Fruit fly (Drosophila melanogaster) whole organism, embryonic: ENCODE measurements around the gene Or7a.

Experiments
- Asciz ChIP-seq: fragments of 200-800 bp; sonication (Bioruptor generic); optimal IDR thresholded peaks from 2 replicates; lab custom pipeline; 2017; ENCODE audit warnings: missing biosample characterization, mild to moderate bottlenecking, missing genetic modification characterization, missing genetic modification reagents
- CG10274 ChIP-seq: fragments of 200-800 bp; sonication (Bioruptor generic); optimal IDR thresholded peaks from 3 replicates; lab custom pipeline; 2017; ENCODE audit warnings: missing biosample characterization, mild to moderate bottlenecking, missing genetic modification characterization
- CG10543 ChIP-seq: fragments of 200-800 bp; sonication (Bioruptor generic); optimal IDR thresholded peaks from 3 replicates; lab custom pipeline; 2017; ENCODE audit warnings: missing biosample characterization, mild to moderate bottlenecking, missing genetic modification characterization, moderate library complexity
- CG10959 ChIP-seq: fragments of 200-800 bp; sonication (Bioruptor generic); IDR thresholded peaks from 2 replicates; pipeline ENCODE4 v1.3.6; 2022; ENCODE audit warnings: missing biosample characterization, missing genetic modification characterization
- CG10979 ChIP-seq: fragments of 200-800 bp; sonication (Bioruptor generic); optimal IDR thresholded peaks from 2 replicates; lab custom pipeline; 2018; ENCODE audit warnings: missing biosample characterization, mild to moderate bottlenecking, missing genetic modification characterization, moderate library complexity
- CG11456 ChIP-seq: fragments of 200-800 bp; sonication (Bioruptor generic); IDR thresholded peaks from 3 replicates; pipeline ENCODE4 v1.3.6; 2022; ENCODE audit warnings: missing biosample characterization, missing genetic modification characterization
- CG12104 ChIP-seq: fragments of 200-800 bp; sonication (Bioruptor generic); optimal IDR thresholded peaks from 3 replicates; lab custom pipeline; 2016; ENCODE audit warnings: missing biosample characterization, missing genetic modification characterization
- CG13287 ChIP-seq: fragments of 200-800 bp; sonication (Bioruptor generic); IDR thresholded peaks from 2 replicates; pipeline ENCODE4 v1.3.6; 2022; ENCODE audit warnings: missing biosample characterization, missing genetic modification characterization; ENCODE audit not compliant: partially characterized antibody
- CG13296 ChIP-seq: fragments of 200-800 bp; sonication (Bioruptor generic); optimal IDR thresholded peaks from 3 replicates; lab custom pipeline; 2018; ENCODE audit warnings: missing biosample characterization, mild to moderate bottlenecking, missing genetic modification characterization
- CG13624 ChIP-seq: fragments of 200-800 bp; sonication (Bioruptor generic); optimal IDR thresholded peaks from 2 replicates; lab custom pipeline; 2016; ENCODE audit warnings: missing biosample characterization, missing genetic modification characterization
- CG13894 ChIP-seq: fragments of 200-800 bp; sonication (Bioruptor generic); optimal IDR thresholded peaks from 3 replicates; lab custom pipeline; 2018; ENCODE audit warnings: missing biosample characterization, mild to moderate bottlenecking, missing genetic modification characterization, moderate library complexity
- CG14441 ChIP-seq: fragments of 200-800 bp; sonication (Bioruptor generic); IDR thresholded peaks from 2 replicates; pipeline ENCODE4 v1.3.6; 2022; ENCODE audit warnings: missing biosample characterization, missing genetic modification characterization
- CG15479 ChIP-seq: fragments of 200-800 bp; sonication (Bioruptor generic); optimal IDR thresholded peaks from 3 replicates; lab custom pipeline; 2019; ENCODE audit warnings: missing biosample characterization, mild to moderate bottlenecking, missing genetic modification characterization, moderate library complexity
- CG16779 ChIP-seq: fragments of 200-800 bp; sonication (Bioruptor generic); IDR thresholded peaks from 2 replicates; pipeline ENCODE4 v1.3.6; 2022; ENCODE audit warnings: missing biosample characterization, missing genetic modification characterization
- CG16863 ChIP-seq: fragments of 200-800 bp; sonication (Bioruptor generic); optimal IDR thresholded peaks from 3 replicates; lab custom pipeline; 2016; ENCODE audit warnings: missing biosample characterization, missing genetic modification characterization
- CG17912 ChIP-seq: fragments of 200-800 bp; sonication (Bioruptor generic); optimal IDR thresholded peaks from 2 replicates; lab custom pipeline; 2018; ENCODE audit warnings: missing biosample characterization, mild to moderate bottlenecking, missing genetic modification characterization
- CG31388 ChIP-seq: fragments of 200-800 bp; sonication (Bioruptor generic); optimal IDR thresholded peaks from 2 replicates; lab custom pipeline; 2016; ENCODE audit warnings: missing biosample characterization, missing genetic modification characterization
- CHES-1-like ChIP-seq: fragments of 200-800 bp; sonication (Bioruptor generic); optimal IDR thresholded peaks from 2 replicates; lab custom pipeline; 2016; ENCODE audit warnings: missing biosample characterization, missing genetic modification characterization
- Dad ChIP-seq: fragments of 200-800 bp; sonication (Bioruptor generic); optimal IDR thresholded peaks from 3 replicates; lab custom pipeline; 2016; ENCODE audit warnings: missing biosample characterization, missing genetic modification characterization
- Deaf1 ChIP-seq: fragments of 200-800 bp; optimal IDR thresholded peaks from 3 replicates; lab custom pipeline; 2019; ENCODE audit warnings: missing biosample characterization, mild to moderate bottlenecking, missing genetic modification characterization, moderate library complexity
- Dfd ChIP-seq, 2 experiments: fragments of >200 bp; optimal IDR thresholded peaks; 2 replicates each; lab custom pipeline; 2017; ENCODE audit warnings: missing biosample characterization in 2 of 2, missing genetic modification characterization in 2 of 2
- Doc3 ChIP-seq: fragments of 200-800 bp; sonication (Bioruptor generic); IDR thresholded peaks from 3 replicates; pipeline ENCODE4 v1.3.6; 2022; ENCODE audit warnings: missing biosample characterization, missing genetic modification characterization; ENCODE audit not compliant: partially characterized antibody
- E2f1 ChIP-seq: fragments of 200-800 bp; sonication (Bioruptor generic); IDR thresholded peaks from 2 replicates; pipeline ENCODE4 v1.3.6; 2022; ENCODE audit warnings: missing biosample characterization, missing genetic modification characterization
- Fer1 ChIP-seq: fragments of 200-800 bp; sonication (Bioruptor generic); optimal IDR thresholded peaks from 2 replicates; lab custom pipeline; 2017; ENCODE audit warnings: missing biosample characterization, mild to moderate bottlenecking, missing genetic modification characterization
- Gsc ChIP-seq: fragments of 200-800 bp; sonication (Bioruptor generic); IDR thresholded peaks from 2 replicates; pipeline ENCODE4 v1.3.6; 2022; ENCODE audit warnings: missing biosample characterization, missing genetic modification characterization
- Hr39 ChIP-seq: fragments of >200 bp; optimal IDR thresholded peaks from 2 replicates; lab custom pipeline; 2017
- Hr78 ChIP-seq, 2 experiments: fragments of 200-800 bp in 1 of 2; fragments of >200 bp in 1 of 2; sonication (Bioruptor generic) in 1 of 2; optimal IDR thresholded peaks; 2 replicates each; lab custom pipeline; 2017 to 2019; ENCODE audit warnings: missing biosample characterization in 2 of 2, missing genetic modification characterization in 2 of 2, mild to moderate bottlenecking in 1 of 2, moderate library complexity in 1 of 2
- NFAT ChIP-seq: fragments of 200-800 bp; sonication (Bioruptor generic); IDR thresholded peaks from 2 replicates; pipeline ENCODE4 v1.3.6; 2022; ENCODE audit warnings: missing biosample characterization, missing genetic modification characterization
- Nf-YC ChIP-seq: fragments of 200-800 bp; optimal IDR thresholded peaks from 3 replicates; lab custom pipeline; 2019; ENCODE audit warnings: missing biosample characterization, mild to moderate bottlenecking, missing genetic modification characterization, moderate library complexity
- Opbp ChIP-seq: fragments of 200-800 bp; sonication (Bioruptor generic); IDR thresholded peaks from 3 replicates; pipeline ENCODE4 v1.3.6; 2022; ENCODE audit warnings: missing biosample characterization, missing genetic modification characterization; ENCODE audit not compliant: partially characterized antibody
- ap ChIP-seq: fragments of 200-800 bp; sonication (Bioruptor generic); IDR thresholded peaks from 2 replicates; pipeline ENCODE4 v1.3.6; 2022; ENCODE audit warnings: missing biosample characterization, missing genetic modification characterization
- az2 ChIP-seq: fragments of 200-800 bp; sonication (Bioruptor generic); optimal IDR thresholded peaks from 3 replicates; lab custom pipeline; 2016; ENCODE audit warnings: missing biosample characterization, missing genetic modification characterization
- cas ChIP-seq: fragments of 200-800 bp; sonication (Bioruptor generic); IDR thresholded peaks from 2 replicates; pipeline ENCODE4 v1.3.6; 2022; ENCODE audit warnings: missing biosample characterization, missing genetic modification characterization
- caup ChIP-seq: fragments of 200-800 bp; sonication (Bioruptor generic); optimal IDR thresholded peaks from 3 replicates; lab custom pipeline; 2017; ENCODE audit warnings: missing biosample characterization, mild to moderate bottlenecking, missing genetic modification characterization, moderate library complexity; ENCODE audit not compliant: severe bottlenecking
- chm ChIP-seq: fragments of 200-800 bp; sonication (Bioruptor generic); IDR thresholded peaks from 2 replicates; pipeline ENCODE4 v1.3.6; 2022; ENCODE audit warnings: missing biosample characterization, missing genetic modification characterization
- dpn ChIP-seq, 2 experiments: fragments of 200-800 bp; sonication (Bioruptor generic); optimal IDR thresholded peaks; 3 replicates each; lab custom pipeline; 2016; ENCODE audit warnings: missing biosample characterization in 2 of 2, missing genetic modification characterization in 2 of 2
- emc ChIP-seq: fragments of 200-800 bp; sonication (Bioruptor generic); optimal IDR thresholded peaks from 2 replicates; lab custom pipeline; 2016; ENCODE audit warnings: missing biosample characterization, missing genetic modification characterization
- h ChIP-seq: fragments of >200 bp; optimal IDR thresholded peaks from 2 replicates; lab custom pipeline; 2017
- hb ChIP-seq: fragments of 200-800 bp; sonication (Bioruptor generic); IDR thresholded peaks from 3 replicates; pipeline ENCODE4 v1.3.6; 2022; ENCODE audit warnings: missing biosample characterization, missing genetic modification characterization; ENCODE audit not compliant: partially characterized antibody
- her ChIP-seq: fragments of 200-800 bp; sonication (Bioruptor generic); optimal IDR thresholded peaks from 2 replicates; lab custom pipeline; 2016; ENCODE audit warnings: missing biosample characterization, missing genetic modification characterization
- insv ChIP-seq, 2 experiments: fragments of 200-800 bp; sonication (Bioruptor generic); optimal IDR thresholded peaks; 3 replicates each; lab custom pipeline; 2016 to 2018; ENCODE audit warnings: missing biosample characterization in 2 of 2, missing genetic modification characterization in 2 of 2
- lilli ChIP-seq: fragments of 200-800 bp; sonication (Bioruptor generic); optimal IDR thresholded peaks from 3 replicates; lab custom pipeline; 2016; ENCODE audit warnings: missing biosample characterization, missing genetic modification characterization
- onecut ChIP-seq: fragments of 200-800 bp; sonication (Bioruptor generic); IDR thresholded peaks from 2 replicates; pipeline ENCODE4 v1.3.6; 2022; ENCODE audit warnings: missing biosample characterization, missing genetic modification characterization
- pum ChIP-seq: fragments of 200-800 bp; sonication (Bioruptor generic); optimal IDR thresholded peaks from 2 replicates; lab custom pipeline; 2016; ENCODE audit warnings: missing biosample characterization, missing genetic modification characterization
- so ChIP-seq: fragments of 200-800 bp; sonication (Bioruptor generic); IDR thresholded peaks from 3 replicates; pipeline ENCODE4 v1.3.6; 2022; ENCODE audit warnings: missing biosample characterization, missing genetic modification characterization
- trem ChIP-seq: fragments of 200-800 bp; optimal IDR thresholded peaks from 3 replicates; lab custom pipeline; 2019; ENCODE audit warnings: missing biosample characterization, mild to moderate bottlenecking, missing genetic modification characterization, moderate library complexity
- unc-4 ChIP-seq: fragments of 200-800 bp; sonication (Bioruptor generic); IDR thresholded peaks from 2 replicates; pipeline ENCODE4 v1.3.6; 2022; ENCODE audit warnings: missing biosample characterization, missing genetic modification characterization; ENCODE audit not compliant: partially characterized antibody
- vnd ChIP-seq: fragments of 200-800 bp; sonication (Bioruptor generic); IDR thresholded peaks from 3 replicates; pipeline ENCODE4 v1.3.6; 2022; ENCODE audit warnings: missing biosample characterization, missing genetic modification characterization; ENCODE audit not compliant: partially characterized antibody
- vvl ChIP-seq: fragments of 200-800 bp; sonication (Bioruptor generic); IDR thresholded peaks from 2 replicates; pipeline ENCODE4 v1.3.6; 2022; ENCODE audit warnings: missing biosample characterization, missing genetic modification characterization
- zfh2 ChIP-seq: fragments of 200-800 bp; sonication (Bioruptor generic); optimal IDR thresholded peaks from 2 replicates; lab custom pipeline; 2016; ENCODE audit warnings: missing biosample characterization, missing genetic modification characterization

Gene Or7a

DNA sequence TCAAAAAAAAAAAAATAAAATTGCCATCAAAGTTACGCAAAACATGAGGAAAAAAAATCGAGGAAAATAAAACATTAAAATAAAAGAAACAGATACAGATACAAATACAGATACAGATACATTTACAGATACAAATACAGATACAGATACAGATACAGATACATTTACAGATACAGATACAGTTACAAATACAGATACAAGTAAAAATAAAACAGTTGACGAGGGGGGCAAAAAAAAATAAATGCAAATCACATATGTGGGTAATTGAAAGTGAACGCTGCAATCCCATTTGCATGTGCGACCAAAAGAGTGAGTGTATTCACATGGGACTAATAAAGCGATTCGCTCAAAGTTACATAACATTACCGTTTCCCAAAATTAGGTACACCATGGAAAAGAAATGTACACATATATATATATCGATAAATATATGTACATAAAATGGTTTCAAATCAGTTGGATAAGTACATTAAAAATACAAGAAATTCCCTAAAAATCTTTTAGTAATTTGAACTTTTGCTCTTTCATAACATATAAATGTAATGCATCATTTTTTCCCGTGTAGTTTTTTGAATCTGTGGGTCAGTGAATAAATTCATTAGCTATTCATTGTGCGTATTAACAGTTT is 40.2 kb upstream of the Or7a start (continued):
- TF ChIP-seq caup (GFP tag; lab: Kevin White, UChicago) (no peak), ap (GFP tag; lab: Robert Waterston, UW) (0 out of 2 replicates have a peak, but pooled peaks have one; percentile 28), CG13624 (GFP tag; lab: Kevin White, UChicago) (no peak), trem (no peak), CG14441 (GFP tag; lab: Robert Waterston, UW) (peak; percentile 63), Opbp (GFP tag; lab: Robert Waterston, UW) (no peak), CG13287 (GFP tag; lab: Robert Waterston, UW) (no peak), chm (GFP tag; lab: Robert Waterston, UW) (no peak), CHES-1-like (no peak), CG10274 (GFP tag; lab: Kevin White, UChicago) (no peak), Dad (GFP tag; lab: Kevin White, UChicago) (no peak), vvl (GFP tag; lab: Robert Waterston, UW) (peak; percentile 72), unc-4 (GFP tag; lab: Robert Waterston, UW) (no peak), emc (GFP tag; lab: Kevin White, UChicago) (no peak), onecut (GFP tag; lab: Robert Waterston, UW) (peak; percentile 25; the same call in 1 of the 2 replicates), vnd (GFP tag; lab: Robert Waterston, UW) (no peak), insv (GFP tag; optimal IDR thresholded peaks at IDR 0.05; lab: Kevin White, UChicago) (no peak), CG17912 (GFP tag; lab: Kevin White, UChicago) (no peak), CG15479 (GFP tag; lab: Kevin White, UChicago) (no peak), h (lab: Kevin White, UChicago) (no peak), Fer1 (GFP tag; lab: Kevin White, UChicago) (peak; percentile 5), az2 (GFP tag; lab: Kevin White, UChicago) (no peak), Asciz (GFP tag; lab: Kevin White, UChicago) (peak; percentile 36), CG13296 (GFP tag; lab: Kevin White, UChicago) (no peak), Nf-YC (tag; lab: Kevin White, UChicago) (no peak), CG10979 (tag; lab: Kevin White, UChicago) (peak; percentile 22), E2f1 (GFP tag; lab: Robert Waterston, UW) (peak; percentile 43; the same call in 1 of the 2 replicates), Hr78 (GFP tag; optimal IDR thresholded peaks at IDR 0.05; lab: Kevin White, UChicago) (peak in 1 of 2 experiments; percentile 23), CG16863 (GFP tag; lab: Kevin White, UChicago) (no peak), cas (GFP tag; lab: Robert Waterston, UW) (0 out of 2 replicates have a peak, but pooled peaks have one; percentile 7), lilli (GFP tag; lab: Kevin White, UChicago) (no peak), Hr39 (lab: Kevin White, UChicago) (no peak), CG13894 (tag; lab: Kevin White, UChicago) (no peak), CG16779 (GFP tag; lab: Robert Waterston, UW) (no peak), CG10959 (GFP tag; lab: Robert Waterston, UW) (no peak), dpn (GFP tag; optimal IDR thresholded peaks at IDR 0.05; lab: Kevin White, UChicago) (peak in 1 of 2 experiments; percentile 36), CG10543 (no peak), hb (GFP tag; lab: Robert Waterston, UW) (no peak), her (no peak), NFAT (GFP tag; lab: Robert Waterston, UW) (no peak), zfh2 (GFP tag; lab: Kevin White, UChicago) (no peak), so (0 out of 3 replicates have a peak, but pooled peaks have one; percentile 52), Gsc (GFP tag; lab: Robert Waterston, UW) (no peak), Dfd (GFP tag; optimal IDR thresholded peaks at IDR 0.05; lab: Kevin White, UChicago) (no peak), Doc3 (GFP tag; lab: Robert Waterston, UW) (no peak), CG31388 (no peak), CG11456 (no peak), CG12104 (GFP tag; lab: Kevin White, UChicago) (no peak), pum (no peak), Deaf1 (tag; lab: Kevin White, UChicago) (no peak)
